Fruit fly (Drosophila melanogaster) whole organism, embryonic: Measurements from ENCODE around the gene CG10232.

Source experiments
- Atf3 ChIP-seq: fragments of 200-800 bp; sonication (Bioruptor generic); optimal IDR thresholded peaks from 3 replicates; lab custom pipeline; 2016; ENCODE audit warnings: missing biosample characterization, missing genetic modification characterization
- Bgb ChIP-seq: fragments of 200-800 bp; sonication (Bioruptor generic); IDR thresholded peaks from 2 replicates; pipeline ENCODE4 v1.3.6; 2022; ENCODE audit warnings: missing biosample characterization, missing genetic modification characterization; ENCODE audit not compliant: partially characterized antibody
- CG1024 ChIP-seq: fragments of 200-800 bp; sonication (Bioruptor generic); IDR thresholded peaks from 2 replicates; pipeline ENCODE4 v1.3.6; 2022; ENCODE audit warnings: missing biosample characterization, missing genetic modification characterization
- CG11085 ChIP-seq: fragments of 200-800 bp; sonication (Bioruptor generic); IDR thresholded peaks from 2 replicates; pipeline ENCODE4 v1.3.6; 2022; ENCODE audit warnings: missing biosample characterization, missing genetic modification characterization
- CG11695 ChIP-seq: fragments of 200-800 bp; sonication (Bioruptor generic); IDR thresholded peaks from 3 replicates; pipeline ENCODE4 v1.3.6; 2022; ENCODE audit warnings: missing biosample characterization, missing genetic modification characterization
- CG11696 ChIP-seq: fragments of 200-800 bp; sonication (Bioruptor generic); IDR thresholded peaks from 2 replicates; pipeline ENCODE4 v1.3.6; 2022; ENCODE audit warnings: missing biosample characterization, missing genetic modification characterization
- CG12299 ChIP-seq: fragments of 200-800 bp; sonication (Bioruptor generic); optimal IDR thresholded peaks from 2 replicates; lab custom pipeline; 2018; ENCODE audit warnings: missing biosample characterization, mild to moderate bottlenecking, missing genetic modification characterization
- CG1233 ChIP-seq: fragments of 200-800 bp; sonication (Bioruptor generic); optimal IDR thresholded peaks from 4 replicates; lab custom pipeline; 2018; ENCODE audit warnings: missing biosample characterization, mild to moderate bottlenecking, missing genetic modification characterization
- CG12744 ChIP-seq: fragments of 200-800 bp; sonication (Bioruptor generic); optimal IDR thresholded peaks from 2 replicates; lab custom pipeline; 2016; ENCODE audit warnings: missing biosample characterization, missing genetic modification characterization
- CG13775 ChIP-seq: fragments of 200-800 bp; sonication (Bioruptor generic); optimal IDR thresholded peaks from 3 replicates; lab custom pipeline; 2017; ENCODE audit warnings: missing biosample characterization, mild to moderate bottlenecking, missing genetic modification characterization
- CG15073 ChIP-seq: fragments of 200-800 bp; sonication (Bioruptor generic); optimal IDR thresholded peaks from 2 replicates; lab custom pipeline; 2016; ENCODE audit warnings: missing biosample characterization, missing genetic modification characterization
- CG17328 ChIP-seq: fragments of 200-800 bp; sonication (Bioruptor generic); IDR thresholded peaks from 2 replicates; pipeline ENCODE4 v1.3.6; 2022; ENCODE audit warnings: missing biosample characterization, missing genetic modification characterization
- CG17361 ChIP-seq: fragments of 200-800 bp; sonication (Bioruptor generic); IDR thresholded peaks from 3 replicates; pipeline ENCODE4 v1.3.6; 2022; ENCODE audit warnings: missing biosample characterization, missing genetic modification characterization
- CG17568 ChIP-seq: fragments of 200-800 bp; sonication (Bioruptor generic); optimal IDR thresholded peaks from 2 replicates; lab custom pipeline; 2018; ENCODE audit warnings: missing biosample characterization, mild to moderate bottlenecking, missing genetic modification characterization, moderate library complexity
- CG3163 ChIP-seq: fragments of 200-800 bp; sonication (Bioruptor generic); optimal IDR thresholded peaks from 3 replicates; lab custom pipeline; 2016; ENCODE audit warnings: missing biosample characterization, missing genetic modification characterization
- CG3995 ChIP-seq: fragments of 200-800 bp; sonication (Bioruptor generic); optimal IDR thresholded peaks from 3 replicates; lab custom pipeline; 2016; ENCODE audit warnings: missing biosample characterization, missing genetic modification characterization
- CG4360 ChIP-seq: fragments of 200-800 bp; sonication (Bioruptor generic); IDR thresholded peaks from 2 replicates; pipeline ENCODE4 v1.3.6; 2022; ENCODE audit warnings: missing biosample characterization, missing genetic modification characterization
- CG5953 ChIP-seq: fragments of 200-800 bp; sonication (Bioruptor generic); IDR thresholded peaks from 2 replicates; pipeline ENCODE4 v1.3.6; 2022; ENCODE audit warnings: missing biosample characterization, missing genetic modification characterization
- CG6654 ChIP-seq: fragments of 200-800 bp; sonication (Bioruptor generic); optimal IDR thresholded peaks from 2 replicates; lab custom pipeline; 2017; ENCODE audit warnings: missing biosample characterization, mild to moderate bottlenecking, missing genetic modification characterization
- CG6813 ChIP-seq: fragments of 200-800 bp; sonication (Bioruptor generic); optimal IDR thresholded peaks from 2 replicates; lab custom pipeline; 2017; ENCODE audit warnings: missing biosample characterization, missing genetic modification characterization, mild to moderate bottlenecking, moderate library complexity, missing genetic modification reagents
- CHES-1-like ChIP-seq: fragments of 200-800 bp; sonication (Bioruptor generic); optimal IDR thresholded peaks from 2 replicates; lab custom pipeline; 2016; ENCODE audit warnings: missing biosample characterization, missing genetic modification characterization
- Dref ChIP-seq: fragments of 200-800 bp; sonication (Bioruptor generic); IDR thresholded peaks from 2 replicates; pipeline ENCODE4 v1.3.6; 2022; ENCODE audit warnings: missing biosample characterization, missing genetic modification characterization
- Elba2 ChIP-seq: fragments of 200-800 bp; sonication (Bioruptor generic); optimal IDR thresholded peaks from 3 replicates; lab custom pipeline; 2016; ENCODE audit warnings: missing biosample characterization, missing genetic modification characterization
- GATAe ChIP-seq: fragments of 200-800 bp; sonication (Bioruptor generic); conservative IDR thresholded peaks from 2 replicates; pipeline ENCODE4 v1.3.6; 2022; ENCODE audit warnings: missing biosample characterization, missing genetic modification characterization
- MESR4 ChIP-seq: fragments of 200-800 bp; sonication (Bioruptor generic); optimal IDR thresholded peaks from 2 replicates; lab custom pipeline; 2018; ENCODE audit warnings: missing biosample characterization, mild to moderate bottlenecking, missing genetic modification characterization, moderate library complexity
- Max ChIP-seq: fragments of 200-800 bp; sonication (Bioruptor generic); optimal IDR thresholded peaks from 2 replicates; lab custom pipeline; 2016; ENCODE audit warnings: missing biosample characterization, mild to moderate bottlenecking, missing genetic modification characterization
- NK7.1 ChIP-seq: fragments of 200-800 bp; sonication (Bioruptor generic); optimal IDR thresholded peaks from 3 replicates; lab custom pipeline; 2016; ENCODE audit warnings: missing biosample characterization, missing genetic modification characterization
- Poxn ChIP-seq: fragments of 200-800 bp; sonication (Bioruptor generic); IDR thresholded peaks from 2 replicates; pipeline ENCODE4 v1.3.6; 2022; ENCODE audit warnings: missing biosample characterization, missing genetic modification characterization
- Ptx1 ChIP-seq: fragments of 200-800 bp; sonication (Bioruptor generic); IDR thresholded peaks from 2 replicates; pipeline ENCODE4 v1.3.6; 2022; ENCODE audit warnings: missing biosample characterization, missing genetic modification characterization
- Ravus ChIP-seq: fragments of 200-800 bp; sonication (Bioruptor generic); IDR thresholded peaks from 2 replicates; pipeline ENCODE4 v1.3.6; 2022; ENCODE audit warnings: missing biosample characterization, missing genetic modification characterization
- Rfx ChIP-seq: fragments of 200-800 bp; sonication (Bioruptor generic); IDR thresholded peaks from 2 replicates; pipeline ENCODE4 v1.3.6; 2022; ENCODE audit warnings: missing biosample characterization, missing genetic modification characterization
- Scr ChIP-seq: fragments of 200-800 bp; sonication (Bioruptor generic); IDR thresholded peaks from 2 replicates; pipeline ENCODE4 v1.3.6; 2022; ENCODE audit warnings: missing biosample characterization, missing genetic modification characterization; ENCODE audit not compliant: partially characterized antibody
- Trl ChIP-seq, 3 experiments: fragments of >200 bp in 2 of 3; fragments of 200-800 bp in 1 of 3; sonication (Bioruptor generic) in 1 of 3; optimal IDR thresholded peaks; 2 replicates in 1 of 3; 3 replicates in 2 of 3; lab custom pipeline; 2016 to 2017; ENCODE audit warnings: missing biosample characterization in 1 of 3, missing genetic modification characterization in 1 of 3
- bigmax ChIP-seq: fragments of 200-800 bp; sonication (Bioruptor generic); optimal IDR thresholded peaks from 2 replicates; lab custom pipeline; 2018; ENCODE audit warnings: missing biosample characterization, mild to moderate bottlenecking, missing genetic modification characterization
- chif ChIP-seq, 2 experiments: fragments of 200-800 bp; sonication (Bioruptor generic); optimal IDR thresholded peaks; 3 replicates each; lab custom pipeline; 2016; ENCODE audit warnings: missing biosample characterization in 2 of 2, missing genetic modification characterization in 2 of 2
- ci ChIP-seq: fragments of 200-800 bp; sonication (Bioruptor generic); IDR thresholded peaks from 3 replicates; pipeline ENCODE4 v1.3.6; 2022; ENCODE audit warnings: missing biosample characterization, missing genetic modification characterization
- dan ChIP-seq: fragments of 200-800 bp; sonication (Bioruptor generic); IDR thresholded peaks from 2 replicates; pipeline ENCODE4 v1.3.6; 2022; ENCODE audit warnings: missing biosample characterization, missing genetic modification characterization
- ewg ChIP-seq: fragments of 200-800 bp; sonication (Bioruptor generic); optimal IDR thresholded peaks from 3 replicates; lab custom pipeline; 2017; ENCODE audit warnings: mild to moderate bottlenecking, missing biosample characterization, missing genetic modification reagents, missing genetic modification characterization
- eyg ChIP-seq: fragments of 200-800 bp; sonication (Bioruptor generic); optimal IDR thresholded peaks from 3 replicates; lab custom pipeline; 2016; ENCODE audit warnings: missing biosample characterization, missing genetic modification characterization
- gfzf ChIP-seq: fragments of 200-800 bp; sonication (Bioruptor generic); optimal IDR thresholded peaks from 2 replicates; lab custom pipeline; 2016; ENCODE audit warnings: missing biosample characterization, mild to moderate bottlenecking, missing genetic modification characterization, moderate library complexity
- gro ChIP-seq: fragments of 200-800 bp; sonication (Bioruptor generic); optimal IDR thresholded peaks from 2 replicates; lab custom pipeline; 2016; ENCODE audit warnings: missing biosample characterization, missing genetic modification characterization
- gsb ChIP-seq: fragments of 200-800 bp; sonication (Bioruptor generic); IDR thresholded peaks from 2 replicates; pipeline ENCODE4 v1.3.6; 2022; ENCODE audit warnings: missing biosample characterization, missing genetic modification characterization
- ham ChIP-seq: fragments of 200-800 bp; sonication (Bioruptor generic); IDR thresholded peaks from 2 replicates; pipeline ENCODE4 v1.3.6; 2022; ENCODE audit warnings: missing biosample characterization, missing genetic modification characterization
- klu ChIP-seq: fragments of 200-800 bp; sonication (Bioruptor generic); IDR thresholded peaks from 2 replicates; pipeline ENCODE4 v1.3.6; 2022; ENCODE audit warnings: missing biosample characterization, missing genetic modification characterization
- pnt ChIP-seq: fragments of 200-800 bp; sonication (Bioruptor generic); optimal IDR thresholded peaks from 3 replicates; lab custom pipeline; 2016; ENCODE audit warnings: missing biosample characterization, missing genetic modification characterization
- ro ChIP-seq: fragments of 200-800 bp; sonication (Bioruptor generic); IDR thresholded peaks from 2 replicates; pipeline ENCODE4 v1.3.6; 2022; ENCODE audit warnings: missing biosample characterization, missing genetic modification characterization
- schlank ChIP-seq: fragments of 200-800 bp; sonication (Bioruptor generic); optimal IDR thresholded peaks from 2 replicates; lab custom pipeline; 2018; ENCODE audit warnings: missing biosample characterization, mild to moderate bottlenecking, missing genetic modification characterization
- sens-2 ChIP-seq: fragments of 200-800 bp; sonication (Bioruptor generic); IDR thresholded peaks from 2 replicates; pipeline ENCODE4 v1.3.6; 2022; ENCODE audit warnings: missing biosample characterization, missing genetic modification characterization
- seq ChIP-seq: fragments of 200-800 bp; sonication (Bioruptor generic); IDR thresholded peaks from 2 replicates; pipeline ENCODE4 v1.3.6; 2022; ENCODE audit warnings: missing biosample characterization, missing genetic modification characterization
- sr ChIP-seq: fragments of 200-800 bp; sonication (Bioruptor generic); IDR thresholded peaks from 3 replicates; pipeline ENCODE4 v1.3.6; 2022; ENCODE audit warnings: missing biosample characterization, missing genetic modification characterization
- vfl ChIP-seq: fragments of 200-800 bp; sonication (Bioruptor generic); optimal IDR thresholded peaks from 2 replicates; lab custom pipeline; 2016; ENCODE audit warnings: missing biosample characterization, missing genetic modification characterization
- zf30C ChIP-seq: fragments of 200-800 bp; sonication (Bioruptor generic); optimal IDR thresholded peaks from 3 replicates; lab custom pipeline; 2018; ENCODE audit warnings: missing biosample characterization, mild to moderate bottlenecking, missing genetic modification characterization

The CG10232 gene

DNA sequence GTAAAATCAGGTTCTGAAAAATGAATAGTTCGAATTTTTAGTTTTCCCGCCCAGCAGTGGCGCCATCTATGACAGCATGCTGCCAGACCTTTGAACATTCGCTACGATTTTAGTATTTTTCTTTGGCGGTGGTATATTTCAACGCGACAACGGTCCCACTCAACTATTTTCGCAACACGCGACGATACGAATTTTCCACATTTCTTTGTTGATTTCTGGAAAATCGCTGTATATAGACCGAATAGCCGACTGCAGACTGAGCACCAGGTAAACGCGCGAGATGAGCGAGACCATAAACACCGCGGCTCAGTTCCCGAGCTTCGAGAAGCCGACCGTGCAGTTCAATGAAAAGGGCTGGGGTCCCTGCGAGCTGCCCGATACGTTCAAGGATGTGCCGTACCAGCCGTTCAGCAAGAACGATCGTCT is 41.5 kb downstream of the CG10232 start, which contains the start of gene eIF3d1 (continued):
- no peak for TF ChIP-seq CG12299 (tag; lab: Kevin White, UChicago)
- TF ChIP-seq Dref (GFP tag; lab: Robert Waterston, UW): peak; percentile 42; the same call in 1 of the 2 replicates
- no peak for TF ChIP-seq CG1024 (GFP tag; lab: Robert Waterston, UW)
- no peak for TF ChIP-seq gsb (GFP tag; lab: Robert Waterston, UW)
- no peak for TF ChIP-seq Elba2 (GFP tag; lab: Kevin White, UChicago)
- TF ChIP-seq Poxn (GFP tag; lab: Robert Waterston, UW): no peak
- no peak for TF ChIP-seq CG11695 (GFP tag; lab: Robert Waterston, UW)
- no peak for TF ChIP-seq vfl (GFP tag; lab: Kevin White, UChicago)
- no peak for TF ChIP-seq GATAe (GFP tag; lab: Robert Waterston, UW)
- no peak for TF ChIP-seq schlank (tag; lab: Kevin White, UChicago)
- peak; percentile 9 for TF ChIP-seq ewg (GFP tag; lab: Kevin White, UChicago)
- no peak for TF ChIP-seq sens-2
- TF ChIP-seq eyg (GFP tag; lab: Kevin White, UChicago): no peak
- 0 out of 2 replicates have a peak, but pooled peaks have one; percentile 17 for TF ChIP-seq Ptx1 (GFP tag; lab: Robert Waterston, UW)
- TF ChIP-seq Bgb (GFP tag; lab: Robert Waterston, UW): peak; percentile 21; the same call in 1 of the 2 replicates
- TF ChIP-seq zf30C (GFP tag; lab: Kevin White, UChicago): no peak
- TF ChIP-seq CHES-1-like (GFP tag; lab: Kevin White, UChicago): peak; percentile 64
- peak; percentile 12 to 25 for TF ChIP-seq chif (GFP tag; optimal IDR thresholded peaks at IDR 0.05; lab: Kevin White, UChicago)
- TF ChIP-seq CG6813 (GFP tag; lab: Kevin White, UChicago): no peak
- no peak for TF ChIP-seq Atf3 (GFP tag; lab: Kevin White, UChicago)
- no peak for TF ChIP-seq seq (GFP tag; lab: Robert Waterston, UW)
- TF ChIP-seq CG13775 (GFP tag; lab: Kevin White, UChicago): no peak
- no peak for TF ChIP-seq CG11085
- TF ChIP-seq sr (GFP tag; lab: Robert Waterston, UW): no peak
- no peak for TF ChIP-seq CG3995 (GFP tag; lab: Kevin White, UChicago)
- no peak for TF ChIP-seq Ravus (GFP tag; lab: Robert Waterston, UW)
- TF ChIP-seq ci (GFP tag; lab: Robert Waterston, UW): no peak
- TF ChIP-seq CG6654 (GFP tag; lab: Kevin White, UChicago): no peak
- no peak for TF ChIP-seq NK7.1 (GFP tag; lab: Kevin White, UChicago)
- TF ChIP-seq Max (GFP tag; lab: Kevin White, UChicago): peak; percentile 84
- TF ChIP-seq CG11696: no peak
- peak; percentile 6 for TF ChIP-seq pnt (GFP tag; lab: Kevin White, UChicago)
- TF ChIP-seq Rfx: peak; percentile 50; the same call in 1 of the 2 replicates
- no peak for TF ChIP-seq CG17328 (GFP tag; lab: Robert Waterston, UW)
- peak; percentile 36 for TF ChIP-seq CG3163
- TF ChIP-seq CG17568 (GFP tag; lab: Kevin White, UChicago): no peak
- no peak for TF ChIP-seq klu (GFP tag; lab: Robert Waterston, UW)
- no peak for TF ChIP-seq Trl (optimal IDR thresholded peaks at IDR 0.05; lab: Kevin White, UChicago)
- peak; percentile 11 for TF ChIP-seq Trl (GFP tag; optimal IDR thresholded peaks at IDR 0.05; lab: Kevin White, UChicago)
- TF ChIP-seq CG4360: no peak
- peak; percentile 25 for TF ChIP-seq Scr
- no peak for TF ChIP-seq ro (GFP tag; lab: Robert Waterston, UW)
- TF ChIP-seq CG15073: no peak
- TF ChIP-seq gfzf: peak; percentile 89
- TF ChIP-seq ham (GFP tag; lab: Robert Waterston, UW): no peak
- TF ChIP-seq bigmax (GFP tag; lab: Kevin White, UChicago): peak; percentile 94
- TF ChIP-seq dan (GFP tag; lab: Robert Waterston, UW): no peak
- no peak for TF ChIP-seq CG5953 (GFP tag; lab: Robert Waterston, UW)
- TF ChIP-seq CG17361 (GFP tag; lab: Robert Waterston, UW): no peak
- peak; percentile 73 for TF ChIP-seq MESR4 (GFP tag; lab: Kevin White, UChicago)
- TF ChIP-seq CG1233 (GFP tag; lab: Kevin White, UChicago): no peak
- peak; percentile 42 for TF ChIP-seq CG12744 (GFP tag; lab: Kevin White, UChicago)
- TF ChIP-seq gro (GFP tag; lab: Kevin White, UChicago): peak; percentile 44
